Worm (Caenorhabditis elegans): ENCODE data around the gene srg-7.

ce11 chrIII:6316795-6317194 is 48.8 kb upstream of the srg-7 start:
- no peak for TF ChIP-seq zag-1 (tag; optimal IDR thresholded peaks at IDR 0.05)
- TF ChIP-seq skn-1 (tag; optimal IDR thresholded peaks at IDR 0.05) = no peak
- no peak for TF ChIP-seq fkh-10 (GFP tag; optimal IDR thresholded peaks at IDR 0.05)
- no peak for TF ChIP-seq unc-62 (GFP tag; optimal IDR thresholded peaks at IDR 0.05)
- no peak for TF ChIP-seq nhr-76 (tag; optimal IDR thresholded peaks at IDR 0.05)
- TF ChIP-seq ztf-11 (tag; optimal IDR thresholded peaks at IDR 0.05) = no peak
- TF ChIP-seq snpc-4 (tag; optimal IDR thresholded peaks at IDR 0.05) = no peak
- TF ChIP-seq irx-1 (tag; optimal IDR thresholded peaks at IDR 0.05) = no peak
- no peak for TF ChIP-seq nhr-85 (tag)
- no peak for TF ChIP-seq blmp-1 (tag; optimal IDR thresholded peaks at IDR 0.05)
- no peak for TF ChIP-seq alr-1 (tag; optimal IDR thresholded peaks at IDR 0.05; ENCODE audit: borderline replicate concordance)

Data from whole organism, L1 larva.